Worm (Caenorhabditis elegans) whole organism, L2 larva: Measurements from ENCODE around the gene Y73B6BL.31.

Experiments used
- aly-2 ChIP-seq: fragments of 150-350 bp; optimal IDR thresholded peaks from 2 replicates; lab custom pipeline; 2014; ENCODE audit warnings: missing biosample characterization, missing genetic modification characterization
- mdl-1 ChIP-seq, 2 experiments: fragments of 150-350 bp in 1 of 2; sonication (generic microtip) in 1 of 2; optimal IDR thresholded peaks; 2 replicates each; lab custom pipeline; 2017; ENCODE audit warnings: missing biosample characterization in 2 of 2, missing genetic modification characterization in 2 of 2
- nhr-21 ChIP-seq: fragments of 150-350 bp; optimal IDR thresholded peaks from 2 replicates; lab custom pipeline; 2014; ENCODE audit warnings: missing biosample characterization, missing genetic modification characterization
- nhr-6 ChIP-seq: fragments of 150-350 bp; optimal IDR thresholded peaks from 2 replicates; lab custom pipeline; 2014; ENCODE audit warnings: missing biosample characterization, missing genetic modification characterization
- nhr-77 ChIP-seq: fragments of 150-350 bp; optimal IDR thresholded peaks from 2 replicates; lab custom pipeline; 2014; ENCODE audit warnings: missing biosample characterization, missing genetic modification characterization
- snpc-4 ChIP-seq: fragments of 150-350 bp; optimal IDR thresholded peaks from 2 replicates; lab custom pipeline; 2014; ENCODE audit warnings: missing biosample characterization, missing genetic modification characterization
- zag-1 ChIP-seq: fragments of 150-350 bp; optimal IDR thresholded peaks from 2 replicates; lab custom pipeline; 2014; ENCODE audit warnings: missing biosample characterization, missing genetic modification characterization

ce11 chrIV:6480978-6481377 lies 39.3 kb downstream of the Y73B6BL.31 start:
- TF ChIP-seq nhr-21 (no peak), aly-2 (no peak), snpc-4 (tag; lab: Kevin White, UChicago) (no peak), zag-1 (tag; lab: Kevin White, UChicago) (no peak), mdl-1 (tag; optimal IDR thresholded peaks at IDR 0.05; lab: Kevin White, UChicago) (no peak), nhr-77 (tag; lab: Kevin White, UChicago) (no peak), nhr-6 (tag; lab: Kevin White, UChicago) (no peak)
